Worm (Caenorhabditis elegans): ENCODE data around the gene sri-2.

Gene sri-2

DNA sequence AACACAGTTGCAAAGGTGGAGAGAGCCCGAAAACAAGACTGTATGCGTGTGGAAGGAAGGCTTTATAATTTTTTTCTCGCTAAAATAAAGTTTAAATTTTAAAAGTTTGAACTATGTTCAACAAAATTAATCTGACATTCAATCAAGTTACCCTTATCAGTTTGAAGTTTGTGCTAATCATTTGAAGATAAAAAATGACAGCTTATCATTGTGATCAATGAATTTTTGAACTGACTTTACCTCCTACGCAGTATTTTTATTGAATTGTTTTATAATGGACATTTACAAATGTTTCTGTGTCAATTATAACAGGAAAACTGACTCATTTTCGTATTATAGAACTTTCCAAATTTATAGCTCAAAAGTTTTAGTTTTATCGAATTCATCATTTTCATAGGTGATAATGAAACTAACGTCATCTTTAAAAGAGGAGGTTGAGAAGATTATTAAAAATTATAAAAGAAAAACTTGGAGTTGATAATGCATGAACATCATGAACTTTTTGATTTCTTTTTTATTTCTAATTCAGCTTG lies 13.3 kb upstream of the sri-2 start, which contains the start of gene oac-20:
oac-20 (plus strand) TSS at position 483 of the 533 bp plus-strand sequence.
- no peak for TF ChIP-seq lin-11 (tag; optimal IDR thresholded peaks at IDR 0.05)
- TF ChIP-seq ceh-48 (tag; optimal IDR thresholded peaks at IDR 0.05) = no peak
- no peak for TF ChIP-seq sox-4 (tag; optimal IDR thresholded peaks at IDR 0.05)
- TF ChIP-seq nfya-1 (tag; optimal IDR thresholded peaks at IDR 0.05) = no peak
- TF ChIP-seq ets-4 (tag; optimal IDR thresholded peaks at IDR 0.05) = no peak
- no peak for TF ChIP-seq hlh-30 (tag; optimal IDR thresholded peaks at IDR 0.05; ENCODE audit: insufficient read depth)
- TF ChIP-seq ceh-19 (GFP tag; optimal IDR thresholded peaks at IDR 0.05) = no peak

DNA sequence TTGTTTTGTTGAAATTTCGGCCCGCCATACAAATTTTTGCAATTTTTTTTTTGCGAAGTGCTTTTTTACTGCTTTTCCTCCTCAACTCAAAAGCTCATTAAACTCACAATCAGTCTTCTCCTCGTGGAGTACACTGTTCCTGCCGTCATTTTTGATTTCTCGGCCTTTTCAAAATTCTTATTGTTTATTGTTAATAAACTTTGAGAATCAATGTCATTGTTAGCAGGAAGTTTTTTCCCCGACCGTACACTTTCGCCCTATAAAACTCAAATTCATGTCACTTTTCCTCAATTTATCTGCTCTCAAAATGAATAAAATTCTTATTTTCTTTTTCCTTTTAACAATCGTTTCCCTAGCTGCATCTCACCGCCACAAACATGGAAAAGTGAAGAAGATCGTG lies 10.8 kb upstream of the sri-2 start, which contains the start of gene clec-232:
clec-232 (plus strand) TSS at position 301 of the 400 bp plus-strand sequence.
- TF ChIP-seq ceh-31 (tag; optimal IDR thresholded peaks at IDR 0.05) (no peak), pax-1 (tag; optimal IDR thresholded peaks at IDR 0.05) (no peak), pqm-1 (tag; optimal IDR thresholded peaks at IDR 0.05) (no peak), pha-4 (tag; optimal IDR thresholded peaks at IDR 0.05) (no peak), unc-42 (tag; optimal IDR thresholded peaks at IDR 0.05) (no peak), elt-4 (tag; optimal IDR thresholded peaks at IDR 0.05) (no peak), hlh-15 (tag; optimal IDR thresholded peaks at IDR 0.05) (no peak), lim-6 (tag; optimal IDR thresholded peaks at IDR 0.05) (no peak), ceh-9 (tag; optimal IDR thresholded peaks at IDR 0.05) (no peak), nfya-1 (tag; optimal IDR thresholded peaks at IDR 0.05) (no peak), hlh-8 (tag; optimal IDR thresholded peaks at IDR 0.05) (no peak)

DNA sequence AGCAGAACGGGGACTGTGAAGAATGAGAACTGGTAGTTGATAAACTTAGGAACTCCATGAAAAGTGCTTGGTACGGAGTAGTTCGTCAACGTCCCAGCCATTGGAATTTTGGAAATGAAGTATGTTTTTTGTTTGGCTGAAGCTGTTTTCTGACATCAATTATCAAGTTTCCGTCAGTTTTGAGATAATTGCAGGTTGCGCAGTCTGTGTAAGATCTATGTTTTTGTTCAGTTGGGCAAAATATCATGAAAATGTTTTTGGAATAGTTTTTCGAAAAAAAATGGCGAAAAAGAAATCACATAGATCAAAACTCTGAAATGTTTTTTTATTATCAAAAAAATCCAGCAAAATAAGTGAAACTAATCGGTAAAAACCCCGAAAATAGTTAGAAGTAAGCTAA lies 9.8 kb upstream of the sri-2 start, which contains the start of gene sru-22:
sru-22 (minus strand) TSS at position 101 of the 400 bp plus-strand sequence.
- TF ChIP-seq pax-1 (tag; optimal IDR thresholded peaks at IDR 0.05) (no peak), F13H6.1 (tag; optimal IDR thresholded peaks at IDR 0.05) (no peak), unc-3 (GFP tag; conservative IDR thresholded peaks at IDR 0.05) (no peak), unc-3 (tag; optimal IDR thresholded peaks at IDR 0.05) (no peak), pag-3 (tag; optimal IDR thresholded peaks at IDR 0.05; ENCODE audit: borderline replicate concordance) (no peak), pat-9 (tag; optimal IDR thresholded peaks at IDR 0.05) (no peak), ceh-14 (tag; optimal IDR thresholded peaks at IDR 0.05) (no peak), ets-4 (tag; optimal IDR thresholded peaks at IDR 0.05) (no peak), ceh-6 (GFP tag; optimal IDR thresholded peaks at IDR 0.05) (no peak), pqm-1 (tag; optimal IDR thresholded peaks at IDR 0.05) (no peak), K09A11.1 (tag; optimal IDR thresholded peaks at IDR 0.05; ENCODE audit: insufficient read depth) (no peak), ceh-45 (GFP tag; IDR thresholded peaks at IDR 0.05) (no peak), syd-9 (tag; optimal IDR thresholded peaks at IDR 0.05) (no peak), C38D4.7 (GFP tag; optimal IDR thresholded peaks at IDR 0.05) (no peak), mec-3 (tag; optimal IDR thresholded peaks at IDR 0.05; ENCODE audit: borderline replicate concordance) (no peak), unc-86 (tag; optimal IDR thresholded peaks at IDR 0.05) (no peak), nhr-232 (tag; optimal IDR thresholded peaks at IDR 0.05) (no peak)

DNA sequence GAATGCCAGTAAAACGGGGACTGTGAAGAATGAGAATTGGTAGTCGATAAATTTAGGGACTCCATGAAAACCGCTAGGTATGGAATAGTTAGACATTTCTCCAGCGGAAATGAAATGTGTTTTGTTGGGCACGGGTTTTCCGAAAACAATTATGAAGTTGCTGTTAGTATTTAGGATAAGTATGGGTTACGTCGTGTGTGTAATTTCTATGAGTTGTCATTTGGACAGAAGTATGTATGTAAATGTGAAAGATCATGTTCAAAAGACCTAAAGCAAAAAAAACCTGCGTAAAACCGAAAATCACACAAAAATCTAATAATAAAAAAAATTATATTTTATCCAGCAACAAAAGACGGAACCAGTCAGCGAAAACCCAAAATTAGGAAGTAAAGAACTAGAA lies 7.5 kb upstream of the sri-2 start, which contains the start of gene sru-23:
sru-23 (minus strand) TSS at position 101 of the 400 bp plus-strand sequence.
- TF ChIP-seq ceh-31 (tag; optimal IDR thresholded peaks at IDR 0.05) = no peak
- TF ChIP-seq fax-1 (tag; optimal IDR thresholded peaks at IDR 0.05) = no peak
- no peak for TF ChIP-seq zip-5 (tag; optimal IDR thresholded peaks at IDR 0.05)
- TF ChIP-seq nfya-1 (tag; optimal IDR thresholded peaks at IDR 0.05) = no peak
- no peak for TF ChIP-seq ztf-16 (tag; optimal IDR thresholded peaks at IDR 0.05)
- no peak for TF ChIP-seq hlh-6 (tag; optimal IDR thresholded peaks at IDR 0.05)
- TF ChIP-seq sox-4 (tag; optimal IDR thresholded peaks at IDR 0.05) = no peak
- no peak for TF ChIP-seq pha-4 (tag; optimal IDR thresholded peaks at IDR 0.05)
- TF ChIP-seq eyg-1 (tag; optimal IDR thresholded peaks at IDR 0.05) = no peak
- no peak for TF ChIP-seq unc-55 (GFP tag; optimal IDR thresholded peaks at IDR 0.05)
- no peak for TF ChIP-seq elt-2 (tag; optimal IDR thresholded peaks at IDR 0.05)
- TF ChIP-seq ahr-1 (tag; optimal IDR thresholded peaks at IDR 0.05) = no peak
- no peak for TF ChIP-seq sox-2 (GFP tag; IDR thresholded peaks at IDR 0.05)
- TF ChIP-seq ref-2 (tag; optimal IDR thresholded peaks at IDR 0.05) = no peak
- TF ChIP-seq C38D4.7 (GFP tag; optimal IDR thresholded peaks at IDR 0.05) = no peak
- TF ChIP-seq hlh-13 (GFP tag; optimal IDR thresholded peaks at IDR 0.05) = no peak

All from whole organism, late embryonic.